Worm (Caenorhabditis elegans) whole organism, early embryonic: ENCODE data around the gene srw-11.
"Not testable (repeated sequence)": the region's sequence is repeated elsewhere in the genome, so short reads cannot be mapped to it uniquely, and the experiment has no call there.

ENCODE experiments used
- B0310.2 ChIP-seq: sonication (generic microtip); optimal IDR thresholded peaks from 2 replicates; lab custom pipeline; 2016; ENCODE audit warnings: mild to moderate bottlenecking, missing genetic modification characterization, missing compliant biosample characterization
- F13C5.2 ChIP-seq: sonication (generic microtip); optimal IDR thresholded peaks from 2 replicates; lab custom pipeline; 2017; ENCODE audit warnings: mild to moderate bottlenecking, missing genetic modification characterization, inconsistent platforms, missing compliant biosample characterization
- aly-1 ChIP-seq: sonication (generic microtip); optimal IDR thresholded peaks from 2 replicates; lab custom pipeline; 2016; ENCODE audit warnings: missing genetic modification characterization, missing compliant biosample characterization
- ama-1 ChIP-seq: fragments of 150-350 bp; optimal IDR thresholded peaks from 2 replicates; lab custom pipeline; 2014
- ceh-13 ChIP-seq: fragments of 200-800 bp; sonication (Bioruptor generic); optimal IDR thresholded peaks from 2 replicates; lab custom pipeline; 2018; ENCODE audit warnings: mild to moderate bottlenecking, missing genetic modification characterization, missing compliant biosample characterization
- ceh-36 ChIP-seq: sonication (generic microtip); optimal IDR thresholded peaks from 2 replicates; lab custom pipeline; 2016; ENCODE audit warnings: missing genetic modification characterization, inconsistent platforms, missing compliant biosample characterization
- ets-7 ChIP-seq: sonication (generic microtip); optimal IDR thresholded peaks from 2 replicates; lab custom pipeline; 2016; ENCODE audit warnings: missing genotype, missing genetic modification characterization, missing compliant biosample characterization
- flt-1 ChIP-seq: fragments of 200-800 bp; sonication (Bioruptor generic); IDR thresholded peaks from 2 replicates; pipeline ENCODE4 v1.3.6; 2022; ENCODE audit warnings: missing genetic modification characterization, missing compliant biosample characterization
- hmbx-1 ChIP-seq: sonication (generic microtip); optimal IDR thresholded peaks from 2 replicates; lab custom pipeline; 2016; ENCODE audit warnings: mild to moderate bottlenecking, missing genetic modification characterization, missing compliant biosample characterization
- hmg-4 ChIP-seq: fragments of 200-800 bp; sonication (Bioruptor generic); optimal IDR thresholded peaks from 2 replicates; lab custom pipeline; 2018; ENCODE audit warnings: mild to moderate bottlenecking, missing genetic modification characterization, missing compliant biosample characterization
- hnd-1 ChIP-seq: sonication (generic microtip); optimal IDR thresholded peaks from 2 replicates; lab custom pipeline; 2016; ENCODE audit warnings: missing genetic modification characterization, missing compliant biosample characterization
- pes-1 ChIP-seq: fragments of 200-800 bp; sonication (Bioruptor generic); IDR thresholded peaks from 2 replicates; pipeline ENCODE4 v1.3.6; 2022; ENCODE audit warnings: missing genetic modification reagents, missing genetic modification characterization, missing compliant biosample characterization
- scrt-1 ChIP-seq: fragments of 200-800 bp; sonication (Bioruptor generic); IDR thresholded peaks from 2 replicates; pipeline ENCODE4 v1.3.6; 2022; ENCODE audit warnings: missing genetic modification characterization, missing compliant biosample characterization
- sea-1 ChIP-seq: fragments of 200-800 bp; sonication (Bioruptor generic); conservative IDR thresholded peaks from 2 replicates; pipeline ENCODE4 v1.3.6; 2022; ENCODE audit warnings: missing genetic modification characterization, missing compliant biosample characterization
- tbx-11 ChIP-seq: fragments of 200-800 bp; sonication (Bioruptor generic); IDR thresholded peaks from 2 replicates; pipeline ENCODE4 v1.3.6; 2022; ENCODE audit warnings: missing genetic modification characterization, missing compliant biosample characterization
- tbx-37 ChIP-seq: fragments of 200-800 bp; sonication (Bioruptor generic); conservative IDR thresholded peaks from 2 replicates; pipeline ENCODE4 v1.3.6; 2022; ENCODE audit warnings: missing genetic modification reagents, missing genetic modification characterization, missing compliant biosample characterization
- tra-4 ChIP-seq: sonication (generic microtip); optimal IDR thresholded peaks from 2 replicates; lab custom pipeline; 2017; ENCODE audit warnings: missing genetic modification characterization, missing compliant biosample characterization

srw-11 gene

ce11 chrV:15268302-15268701, 28.2 kb upstream of the srw-11 start, which contains the start of gene srw-22:
TSS of gene srw-22 (plus strand) at chrV:15268602.
- no peak for TF ChIP-seq B0310.2
- TF ChIP-seq ceh-36 (tag; lab: Kevin White, UChicago): no peak
- TF ChIP-seq aly-1: no peak
- TF ChIP-seq pes-1 (GFP tag; lab: Robert Waterston, UW): no peak
- TF ChIP-seq hnd-1 (tag; lab: Kevin White, UChicago): no peak
- no peak for TF ChIP-seq F13C5.2
- TF ChIP-seq scrt-1: no peak
- no peak for TF ChIP-seq ama-1 (lab: Kevin White, UChicago)
- TF ChIP-seq tbx-37 (GFP tag; lab: Robert Waterston, UW): no peak
- no peak for TF ChIP-seq hmg-4 (GFP tag; lab: Kevin White, UChicago)
- no peak for TF ChIP-seq ceh-13 (GFP tag; lab: Kevin White, UChicago)
- no peak for TF ChIP-seq tra-4 (tag; lab: Kevin White, UChicago)
- TF ChIP-seq flt-1 (GFP tag; lab: Robert Waterston, UW): no peak
- TF ChIP-seq sea-1 (GFP tag; lab: Robert Waterston, UW): no peak
- TF ChIP-seq tbx-11 (GFP tag; lab: Robert Waterston, UW): no peak
- TF ChIP-seq ets-7 (tag; lab: Kevin White, UChicago): no peak
- TF ChIP-seq hmbx-1 (tag; lab: Kevin White, UChicago): no peak

- TF ChIP-seq flt-1 (GFP tag; lab: Robert Waterston, UW): no peak
- no peak for TF ChIP-seq ceh-36 (tag; lab: Kevin White, UChicago)
- TF ChIP-seq tbx-37 (GFP tag; lab: Robert Waterston, UW): no peak
- TF ChIP-seq tra-4 (tag; lab: Kevin White, UChicago): no peak
- TF ChIP-seq tbx-11 (GFP tag; lab: Robert Waterston, UW): no peak
- no peak for TF ChIP-seq F13C5.2
- no peak for TF ChIP-seq hnd-1 (tag; lab: Kevin White, UChicago)
- TF ChIP-seq sea-1 (GFP tag; lab: Robert Waterston, UW): no peak
- TF ChIP-seq ets-7 (tag; lab: Kevin White, UChicago): no peak
- no peak for TF ChIP-seq pes-1 (GFP tag; lab: Robert Waterston, UW)
- no peak for TF ChIP-seq B0310.2
- no peak for TF ChIP-seq ama-1 (lab: Kevin White, UChicago)
- TF ChIP-seq aly-1: no peak
- no peak for TF ChIP-seq hmg-4 (GFP tag; lab: Kevin White, UChicago)
- TF ChIP-seq ceh-13 (GFP tag; lab: Kevin White, UChicago): no peak
- TF ChIP-seq scrt-1: no peak
- TF ChIP-seq hmbx-1 (tag; lab: Kevin White, UChicago): no peak
Observed at ce11 chrV:15267405-15267804, 27.3 kb upstream of the srw-11 start, which contains the start of gene T10H4.13. TSS of gene T10H4.13 (minus strand) at chrV:15267505.

ce11 chrV:15265814-15266213, 25.7 kb upstream of the srw-11 start, which contains the start of gene M01B2.13:
TSS of gene M01B2.13 (minus strand) at chrV:15265914.
- TF ChIP-seq ceh-36 (tag; lab: Kevin White, UChicago) (no peak), hmg-4 (GFP tag; lab: Kevin White, UChicago) (no peak), ceh-13 (GFP tag; lab: Kevin White, UChicago) (no peak), ets-7 (tag; lab: Kevin White, UChicago) (no peak), aly-1 (no peak), F13C5.2 (no peak), hmbx-1 (tag; lab: Kevin White, UChicago) (no peak), sea-1 (GFP tag; lab: Robert Waterston, UW) (no peak), flt-1 (GFP tag; lab: Robert Waterston, UW) (no peak), tra-4 (tag; lab: Kevin White, UChicago) (no peak)

- TF ChIP-seq tra-4 (tag; lab: Kevin White, UChicago) (no peak), tbx-11 (GFP tag; lab: Robert Waterston, UW) (no peak), F13C5.2 (no peak), sea-1 (GFP tag; lab: Robert Waterston, UW) (no peak), pes-1 (GFP tag; lab: Robert Waterston, UW) (no peak), ceh-36 (tag; lab: Kevin White, UChicago) (no peak), tbx-37 (GFP tag; lab: Robert Waterston, UW) (no peak), flt-1 (GFP tag; lab: Robert Waterston, UW) (no peak), ama-1 (lab: Kevin White, UChicago) (no peak), hmbx-1 (tag; lab: Kevin White, UChicago) (no peak), ets-7 (tag; lab: Kevin White, UChicago) (no peak), scrt-1 (no peak)
Observed at ce11 chrV:15264131-15264530, 24.0 kb upstream of the srw-11 start, which contains the start of gene M01B2.12. TSS of gene M01B2.12 (minus strand) at chrV:15264231.

DNA sequence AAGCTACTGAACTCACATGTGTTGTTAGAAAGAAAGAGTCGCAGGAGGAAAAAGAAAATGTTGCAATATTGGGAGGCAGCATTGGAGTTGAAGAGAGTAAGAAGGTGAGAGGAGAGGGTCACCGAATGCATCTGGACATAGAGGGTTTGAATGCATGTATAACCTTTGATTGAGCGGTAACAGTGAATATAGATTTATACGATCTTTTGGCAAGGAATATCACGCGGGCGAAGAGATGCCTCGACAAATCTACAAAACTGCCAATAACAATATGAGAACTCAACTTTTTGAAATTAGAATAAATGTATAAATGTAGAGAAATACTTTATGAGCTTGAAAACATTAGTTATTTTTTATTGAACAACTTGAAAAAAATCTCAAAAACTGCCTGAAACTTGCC, 22.2 kb upstream of the srw-11 start, which contains the start of gene M01B2.10:
TSS of gene M01B2.10 (minus strand) at position 101 of the 400 bp plus-strand sequence.
- TF ChIP-seq tra-4 (tag; lab: Kevin White, UChicago); ceh-36 (tag; lab: Kevin White, UChicago); sea-1 (GFP tag; lab: Robert Waterston, UW): not testable (repeated sequence)

DNA sequence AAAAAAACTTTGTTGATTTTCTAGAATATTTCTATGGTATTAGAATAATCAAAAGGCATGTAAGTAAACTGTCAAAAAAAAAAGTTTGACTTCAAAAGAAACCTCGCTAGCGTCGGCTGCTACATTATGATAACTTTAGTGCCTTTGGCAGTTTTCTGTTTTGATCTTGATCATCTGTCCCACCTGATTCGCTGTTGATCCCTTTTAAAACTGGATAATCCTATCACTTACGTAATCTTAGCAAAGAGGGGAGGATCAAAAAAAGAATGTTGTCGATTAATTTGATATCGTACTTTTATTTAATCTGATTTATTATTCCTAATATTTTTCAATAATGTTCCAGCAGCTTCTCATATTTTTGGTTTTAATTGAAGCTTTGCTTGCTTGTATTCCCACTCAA, 19.8 kb upstream of the srw-11 start, which contains the start of gene M01B2.8:
TSS of gene M01B2.8 (plus strand) at position 301 of the 400 bp plus-strand sequence.
- no peak for TF ChIP-seq ets-7 (tag; lab: Kevin White, UChicago)
- TF ChIP-seq tbx-11 (GFP tag; lab: Robert Waterston, UW): no peak
- no peak for TF ChIP-seq hnd-1 (tag; lab: Kevin White, UChicago)
- TF ChIP-seq hmbx-1 (tag; lab: Kevin White, UChicago): no peak
- TF ChIP-seq hmg-4 (GFP tag; lab: Kevin White, UChicago): no peak
- no peak for TF ChIP-seq pes-1 (GFP tag; lab: Robert Waterston, UW)
- TF ChIP-seq F13C5.2: no peak
- no peak for TF ChIP-seq ceh-36 (tag; lab: Kevin White, UChicago)
- no peak for TF ChIP-seq ceh-13 (GFP tag; lab: Kevin White, UChicago)
- no peak for TF ChIP-seq flt-1 (GFP tag; lab: Robert Waterston, UW)
- no peak for TF ChIP-seq ama-1 (lab: Kevin White, UChicago)
- no peak for TF ChIP-seq aly-1
- TF ChIP-seq B0310.2: no peak

ce11 chrV:15259049-15259448, 18.9 kb upstream of the srw-11 start, which contains the start of gene srsx-37:
TSS of gene srsx-37 (minus strand) at chrV:15259149.
- TF ChIP-seq scrt-1 (no peak), sea-1 (GFP tag; lab: Robert Waterston, UW) (no peak), hnd-1 (tag; lab: Kevin White, UChicago) (no peak), tbx-37 (GFP tag; lab: Robert Waterston, UW) (no peak), F13C5.2 (no peak)
